Fruit fly (Drosophila melanogaster) whole organism, wandering third instar larva: ENCODE results near the gene CG15814.

ENCODE experiments used
- Abd-B ChIP-seq: fragments of >200 bp; optimal IDR thresholded peaks from 2 replicates; lab custom pipeline; 2017; ENCODE audit warnings: missing biosample characterization, missing genetic modification characterization
- CG32264 ChIP-seq: fragments of 200-800 bp; sonication (Bioruptor generic); optimal IDR thresholded peaks from 2 replicates; lab custom pipeline; 2016; ENCODE audit warnings: missing biosample characterization, missing genetic modification characterization
- CG9705 ChIP-seq: fragments of 200-800 bp; sonication (Bioruptor generic); optimal IDR thresholded peaks from 2 replicates; lab custom pipeline; 2018; ENCODE audit warnings: missing biosample characterization, mild to moderate bottlenecking, missing genetic modification characterization
- CrebA ChIP-seq: fragments of 200-800 bp; sonication (Bioruptor generic); optimal IDR thresholded peaks from 2 replicates; lab custom pipeline; 2016; ENCODE audit warnings: missing biosample characterization, mild to moderate bottlenecking, missing genetic modification characterization, borderline replicate concordance
- Dfd ChIP-seq: fragments of >200 bp; optimal IDR thresholded peaks from 2 replicates; lab custom pipeline; 2017; ENCODE audit warnings: missing biosample characterization, missing genetic modification characterization
- Dif ChIP-seq: fragments of 200-275, 200-300 bp; sonication (Bioruptor generic); optimal IDR thresholded peaks from 2 replicates; lab custom pipeline; 2018; ENCODE audit warnings: missing biosample characterization, missing genetic modification characterization; ENCODE audit not compliant: partially characterized antibody
- GATAd ChIP-seq: sonication (Bioruptor generic); optimal IDR thresholded peaks from 2 replicates; lab custom pipeline; 2016; ENCODE audit warnings: missing biosample characterization, missing genetic modification characterization
- HLH106 ChIP-seq: fragments of 200-800 bp; optimal IDR thresholded peaks from 3 replicates; lab custom pipeline; 2019; ENCODE audit warnings: missing biosample characterization, mild to moderate bottlenecking, missing genetic modification characterization, moderate library complexity
- Hnf4 ChIP-seq: fragments of 200-800 bp; sonication (Bioruptor generic); optimal IDR thresholded peaks from 2 replicates; lab custom pipeline; 2016; ENCODE audit warnings: missing biosample characterization, mild to moderate bottlenecking, missing genetic modification characterization
- Hr78 ChIP-seq: fragments of >200 bp; optimal IDR thresholded peaks from 2 replicates; lab custom pipeline; 2017; ENCODE audit warnings: missing biosample characterization, missing genetic modification characterization
- Hr83 ChIP-seq: fragments of 200-300 bp; sonication (Bioruptor generic); optimal IDR thresholded peaks from 2 replicates; lab custom pipeline; 2016; ENCODE audit warnings: missing biosample characterization, mild to moderate bottlenecking, missing genetic modification characterization, moderate library complexity; ENCODE audit not compliant: poor library complexity, severe bottlenecking
- Jra ChIP-seq: sonication (Bioruptor generic); optimal IDR thresholded peaks from 2 replicates; lab custom pipeline; 2016; ENCODE audit warnings: missing biosample characterization, missing genetic modification characterization
- Mio ChIP-seq: sonication (Bioruptor generic); optimal IDR thresholded peaks from 2 replicates; lab custom pipeline; 2016; ENCODE audit warnings: missing biosample characterization, missing genetic modification characterization
- Myc ChIP-seq: fragments of >200 bp; optimal IDR thresholded peaks from 2 replicates; lab custom pipeline; 2017
- N ChIP-seq: fragments of >200 bp; optimal IDR thresholded peaks from 2 replicates; lab custom pipeline; 2018; ENCODE audit warnings: missing biosample characterization, missing external identifiers, missing genetic modification characterization
- OdsH ChIP-seq: fragments of 200-800 bp; sonication (Bioruptor generic); optimal IDR thresholded peaks from 2 replicates; lab custom pipeline; 2016; ENCODE audit warnings: missing biosample characterization, mild to moderate bottlenecking, missing genetic modification characterization
- Rel ChIP-seq, 2 experiments: fragments of 200-800 bp; sonication (Bioruptor generic) in 1 of 2; optimal IDR thresholded peaks; 2 replicates in 1 of 2; 3 replicates in 1 of 2; lab custom pipeline; 2016 to 2019; ENCODE audit warnings: mild to moderate bottlenecking in 2 of 2, missing biosample characterization in 2 of 2, missing genetic modification characterization in 2 of 2, moderate library complexity in 1 of 2
- Sp1 ChIP-seq: fragments of 200-800 bp; sonication (Bioruptor generic); optimal IDR thresholded peaks from 3 replicates; lab custom pipeline; 2019; ENCODE audit warnings: missing biosample characterization, mild to moderate bottlenecking, missing genetic modification characterization, moderate library complexity
- Vsx2 ChIP-seq: fragments of 200-300, 225-300 bp; sonication (Bioruptor generic); optimal IDR thresholded peaks from 2 replicates; lab custom pipeline; 2018; ENCODE audit warnings: missing biosample characterization, missing genetic modification characterization; ENCODE audit not compliant: partially characterized antibody
- br ChIP-seq: fragments of 200-800 bp; sonication (Bioruptor generic); optimal IDR thresholded peaks from 2 replicates; lab custom pipeline; 2016; ENCODE audit warnings: missing biosample characterization, missing genetic modification characterization
- brk ChIP-seq: fragments of 200-800 bp; sonication (Bioruptor generic); optimal IDR thresholded peaks from 2 replicates; lab custom pipeline; 2016; ENCODE audit warnings: missing biosample characterization, mild to moderate bottlenecking, missing genetic modification characterization
- dl ChIP-seq, 2 experiments: fragments of 175-275, 200-275 bp in 1 of 2; fragments of 200-275 bp in 1 of 2; sonication (Bioruptor generic); optimal IDR thresholded peaks; lab custom pipeline; 2018; ENCODE audit warnings: mild to moderate bottlenecking in 2 of 2, missing biosample characterization in 2 of 2, missing genetic modification characterization in 2 of 2, moderate library complexity in 2 of 2; ENCODE audit not compliant: partially characterized antibody in 2 of 2, insufficient read depth in 1 of 2
- dmrt93B ChIP-seq: fragments of 200-800 bp; sonication (Bioruptor generic); optimal IDR thresholded peaks from 2 replicates; lab custom pipeline; 2018; ENCODE audit warnings: missing biosample characterization, mild to moderate bottlenecking, missing genetic modification characterization
- dsf ChIP-seq: sonication (Bioruptor generic); optimal IDR thresholded peaks from 2 replicates; lab custom pipeline; 2016; ENCODE audit warnings: missing biosample characterization, missing genetic modification characterization, borderline replicate concordance
- ey ChIP-seq: fragments of 200-800 bp; sonication (Bioruptor generic); optimal IDR thresholded peaks from 2 replicates; lab custom pipeline; 2016; ENCODE audit warnings: missing biosample characterization, missing genetic modification characterization
- foxo ChIP-seq, 2 experiments: fragments of 200-800 bp; sonication (Bioruptor generic); optimal IDR thresholded peaks; 2 replicates in 1 of 2; 3 replicates in 1 of 2; lab custom pipeline; 2016 to 2017; ENCODE audit warnings: missing biosample characterization in 2 of 2, missing genetic modification characterization in 2 of 2
- fru ChIP-seq: fragments of 200-800 bp; sonication (Bioruptor generic); optimal IDR thresholded peaks from 3 replicates; lab custom pipeline; 2016; ENCODE audit warnings: missing biosample characterization, mild to moderate bottlenecking, missing genetic modification characterization
- h ChIP-seq: fragments of 200-800 bp; sonication (Bioruptor generic); optimal IDR thresholded peaks from 3 replicates; lab custom pipeline; 2016; ENCODE audit warnings: missing biosample characterization, mild to moderate bottlenecking, missing genetic modification characterization
- jim ChIP-seq: fragments of 175-275, 200-325 bp; sonication (Bioruptor generic); optimal IDR thresholded peaks from 2 replicates; lab custom pipeline; 2016; ENCODE audit warnings: missing biosample characterization, mild to moderate bottlenecking, missing genetic modification characterization
- lola ChIP-seq: fragments of >200 bp; optimal IDR thresholded peaks from 2 replicates; lab custom pipeline; 2017; ENCODE audit warnings: missing biosample characterization, missing genetic modification characterization
- pan ChIP-seq: fragments of >200 bp; optimal IDR thresholded peaks from 2 replicates; lab custom pipeline; 2017
- psq ChIP-seq: fragments of 200-800 bp; sonication (Bioruptor generic); optimal IDR thresholded peaks from 3 replicates; lab custom pipeline; 2017; ENCODE audit warnings: missing biosample characterization, mild to moderate bottlenecking, missing genetic modification characterization, moderate library complexity
- rgr ChIP-seq: fragments of 200-800 bp; sonication (Bioruptor generic); optimal IDR thresholded peaks from 3 replicates; lab custom pipeline; 2016; ENCODE audit warnings: missing biosample characterization, mild to moderate bottlenecking, missing genetic modification characterization
- sage ChIP-seq: fragments of 200-800 bp; sonication (Bioruptor generic); optimal IDR thresholded peaks from 2 replicates; lab custom pipeline; 2016; ENCODE audit warnings: missing biosample characterization, mild to moderate bottlenecking, missing genetic modification characterization
- sv ChIP-seq: fragments of 200-800 bp; sonication (Bioruptor generic); optimal IDR thresholded peaks from 3 replicates; lab custom pipeline; 2016; ENCODE audit warnings: missing biosample characterization, missing genetic modification characterization
- tai ChIP-seq: sonication (Bioruptor generic); optimal IDR thresholded peaks from 2 replicates; lab custom pipeline; 2016; ENCODE audit warnings: missing biosample characterization, missing genetic modification characterization
- usp ChIP-seq: fragments of >200 bp; optimal IDR thresholded peaks from 2 replicates; lab custom pipeline; 2017; ENCODE audit warnings: missing biosample characterization, missing genetic modification characterization
- woc ChIP-seq: sonication (Bioruptor generic); optimal IDR thresholded peaks from 2 replicates; lab custom pipeline; 2016; ENCODE audit warnings: missing biosample characterization, mild to moderate bottlenecking, missing genetic modification characterization

CG15814 gene

DNA sequence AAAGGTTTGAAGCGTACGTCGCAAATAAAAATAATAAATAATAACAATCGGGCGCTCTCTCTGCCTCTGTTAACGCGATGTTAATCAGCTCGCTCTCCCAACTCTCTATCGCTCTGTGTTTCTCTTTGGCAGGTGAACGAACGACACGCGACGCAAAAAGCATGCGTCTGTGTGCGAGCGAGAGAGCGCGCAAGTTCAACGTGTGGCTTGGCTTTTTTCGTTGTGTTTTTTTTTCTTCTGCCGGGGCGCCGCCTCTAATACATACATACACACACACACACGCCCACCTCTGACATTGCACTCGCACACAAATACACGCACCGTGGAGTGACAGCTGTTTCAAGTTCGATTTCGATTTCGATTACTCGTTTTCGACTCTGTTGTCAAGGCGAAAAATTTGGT lies 28.5 kb upstream of the CG15814 start:
- TF ChIP-seq Mio (GFP tag; lab: Kevin White, UChicago) (no peak), Dif (peak; percentile 92), tai (GFP tag; lab: Kevin White, UChicago) (no peak), fru (GFP tag; lab: Kevin White, UChicago) (no peak), OdsH (GFP tag; lab: Kevin White, UChicago) (no peak), psq (GFP tag; lab: Kevin White, UChicago) (no peak), brk (GFP tag; lab: Kevin White, UChicago) (peak; percentile 6), Sp1 (GFP tag; lab: Kevin White, UChicago) (peak; percentile 11), Vsx2 (peak; percentile 40), HLH106 (tag; lab: Kevin White, UChicago) (no peak), pan (no peak), h (GFP tag; lab: Kevin White, UChicago) (peak; percentile 72), CrebA (GFP tag; lab: Kevin White, UChicago) (peak; percentile 79), br (GFP tag; lab: Kevin White, UChicago) (no peak), GATAd (no peak), lola (GFP tag; lab: Kevin White, UChicago) (no peak), rgr (no peak), Hnf4 (GFP tag; lab: Kevin White, UChicago) (no peak), Rel (GFP tag; optimal IDR thresholded peaks at IDR 0.05; lab: Kevin White, UChicago) (peak; percentile 26), Rel (tag; optimal IDR thresholded peaks at IDR 0.05; lab: Kevin White, UChicago) (peak; percentile 43), ey (GFP tag; lab: Kevin White, UChicago) (no peak), CG9705 (GFP tag; lab: Kevin White, UChicago) (no peak), sage (GFP tag; lab: Kevin White, UChicago) (peak; percentile 67), Abd-B (GFP tag; lab: Kevin White, UChicago) (no peak), woc (no peak), Jra (GFP tag; lab: Kevin White, UChicago) (no peak), Dfd (no peak), N (no peak), CG32264 (GFP tag; lab: Kevin White, UChicago) (no peak), usp (GFP tag; lab: Kevin White, UChicago) (no peak), dmrt93B (no peak), sv (GFP tag; lab: Kevin White, UChicago) (no peak), Hr83 (GFP tag; lab: Kevin White, UChicago) (peak; percentile 68), Myc (no peak), Hr78 (GFP tag; lab: Kevin White, UChicago) (no peak), jim (peak; percentile 94), dsf (GFP tag; lab: Kevin White, UChicago) (no peak), dl (GFP tag; optimal IDR thresholded peaks at IDR 0.05; lab: Kevin White, UChicago; ENCODE audit: insufficient read depth in 1 of 2, partially characterized antibody in 2 of 2) (peak; percentile 31 to 68), foxo (GFP tag; optimal IDR thresholded peaks at IDR 0.05; lab: Kevin White, UChicago) (no peak)
- TF ChIP-seq, all 38 proteins: peak for 11

DNA sequence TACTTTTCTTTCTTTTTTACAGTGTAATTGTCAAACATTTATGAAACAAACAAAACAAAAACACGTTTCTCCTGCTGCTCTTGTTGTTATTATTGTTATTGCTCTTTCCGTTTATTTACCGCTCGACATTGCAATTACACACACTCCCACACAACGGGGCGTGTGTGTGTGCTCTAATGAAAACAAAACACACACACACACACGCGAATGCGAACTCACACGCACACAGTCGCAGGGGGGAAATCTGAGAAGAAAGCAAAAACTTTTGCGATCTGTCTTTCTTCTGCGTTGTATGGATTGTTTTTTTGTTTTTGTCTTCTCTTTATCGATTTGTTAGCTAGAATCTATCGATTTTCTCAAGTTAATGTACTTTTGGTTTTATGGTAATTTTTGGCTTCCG lies 27.8 kb upstream of the CG15814 start:
- no peak for TF ChIP-seq usp (GFP tag; lab: Kevin White, UChicago)
- no peak for TF ChIP-seq Sp1 (GFP tag; lab: Kevin White, UChicago)
- TF ChIP-seq psq (GFP tag; lab: Kevin White, UChicago) = no peak
- TF ChIP-seq CG9705 (GFP tag; lab: Kevin White, UChicago) = no peak
- TF ChIP-seq Rel (GFP tag; optimal IDR thresholded peaks at IDR 0.05; lab: Kevin White, UChicago) = no peak
- TF ChIP-seq Rel (tag; optimal IDR thresholded peaks at IDR 0.05; lab: Kevin White, UChicago) = peak; percentile 56

dm6 chrX:17876518-17876917 lies 26.4 kb upstream of the CG15814 start:
- TF ChIP-seq woc (no peak), Rel (GFP tag; optimal IDR thresholded peaks at IDR 0.05; lab: Kevin White, UChicago) (no peak), Rel (tag; optimal IDR thresholded peaks at IDR 0.05; lab: Kevin White, UChicago) (peak; percentile 96)
